Worm (Caenorhabditis elegans) whole organism, L4 larva: ENCODE data around the gene C02G6.2.

Experiments used
- D1046.2 ChIP-seq: fragments of 200-800 bp; sonication (Bioruptor generic); IDR thresholded peaks from 2 replicates; pipeline ENCODE4 v1.3.6; 2022; ENCODE audit warnings: missing genetic modification characterization, missing compliant biosample characterization
- F10B5.3 ChIP-seq: sonication (generic microtip); optimal IDR thresholded peaks from 2 replicates; lab custom pipeline; 2016; ENCODE audit warnings: mild to moderate bottlenecking, missing genetic modification characterization, missing compliant biosample characterization
- F49E8.2 ChIP-seq: sonication (generic microtip); optimal IDR thresholded peaks from 2 replicates; lab custom pipeline; 2016; ENCODE audit warnings: missing compliant biosample characterization, mild to moderate bottlenecking, missing genetic modification characterization, borderline replicate concordance
- T26A8.4 ChIP-seq: fragments of 200-800 bp; sonication (Bioruptor generic); IDR thresholded peaks from 2 replicates; pipeline ENCODE4 v1.3.6; 2022; ENCODE audit warnings: missing genetic modification characterization, missing compliant biosample characterization
- Y105C5A.15 ChIP-seq: fragments of 200-800 bp; sonication (Bioruptor generic); IDR thresholded peaks from 2 replicates; pipeline ENCODE4 v1.3.6; 2022; ENCODE audit warnings: missing genetic modification characterization, missing compliant biosample characterization
- Y48G9A.11 ChIP-seq: fragments of 200-800 bp; sonication (Bioruptor generic); IDR thresholded peaks from 2 replicates; pipeline ENCODE4 v1.3.6; 2022; ENCODE audit warnings: missing genetic modification reagents, missing genetic modification characterization, missing compliant biosample characterization
- Y75B8A.6 ChIP-seq: fragments of 200-800 bp; sonication (Bioruptor generic); IDR thresholded peaks from 2 replicates; pipeline ENCODE4 v1.3.6; 2022; ENCODE audit warnings: missing genetic modification reagents, missing genetic modification characterization, missing compliant biosample characterization
- ZK337.2 ChIP-seq: fragments of 200-800 bp; sonication (Bioruptor generic); IDR thresholded peaks from 2 replicates; pipeline ENCODE4 v1.3.6; 2022; ENCODE audit warnings: missing genetic modification reagents, missing genetic modification characterization, missing compliant biosample characterization
- aha-1 ChIP-seq: fragments of 150-350 bp; peaks from one replicate; lab custom pipeline; 2014; ENCODE audit warnings: missing biosample characterization, missing genetic modification characterization
- attf-4 ChIP-seq: sonication (generic microtip); optimal IDR thresholded peaks from 3 replicates; lab custom pipeline; 2017; ENCODE audit warnings: missing biosample characterization, missing genetic modification characterization
- ceh-20 ChIP-seq: fragments of 200-800 bp; sonication (Bioruptor generic); IDR thresholded peaks from 2 replicates; pipeline ENCODE4 v1.3.6; 2022; ENCODE audit warnings: missing genetic modification reagents, missing genetic modification characterization, missing compliant biosample characterization
- ceh-32 ChIP-seq: sonication (generic microtip); optimal IDR thresholded peaks from 2 replicates; lab custom pipeline; 2016; ENCODE audit warnings: mild to moderate bottlenecking, missing genetic modification characterization, missing compliant biosample characterization; ENCODE audit not compliant: poor library complexity
- cey-2 ChIP-seq: sonication (generic microtip); optimal IDR thresholded peaks from 3 replicates; lab custom pipeline; 2017; ENCODE audit warnings: missing genetic modification characterization, mild to moderate bottlenecking, missing compliant biosample characterization, antibody characterized with exemption, borderline replicate concordance; ENCODE audit not compliant: insufficient read depth
- daf-8 ChIP-seq: fragments of 200-800 bp; sonication (Bioruptor generic); IDR thresholded peaks from 2 replicates; pipeline ENCODE4 v1.3.6; 2022; ENCODE audit warnings: missing genetic modification characterization, missing compliant biosample characterization
- egl-27 ChIP-seq: sonication (generic microtip); optimal IDR thresholded peaks from 3 replicates; lab custom pipeline; 2017; ENCODE audit warnings: missing biosample characterization, missing genetic modification reagents, missing genetic modification characterization
- fkh-10 ChIP-seq: fragments of 150-350 bp; optimal IDR thresholded peaks from 2 replicates; lab custom pipeline; 2014; ENCODE audit warnings: missing biosample characterization, missing genetic modification reagents, missing genetic modification characterization
- fos-1 ChIP-seq: fragments of 150-350 bp; optimal IDR thresholded peaks from 2 replicates; lab custom pipeline; 2014; ENCODE audit warnings: missing biosample characterization, missing genetic modification characterization
- gei-8 ChIP-seq: fragments of 200-800 bp; sonication (Bioruptor generic); optimal IDR thresholded peaks from 2 replicates; lab custom pipeline; 2018; ENCODE audit warnings: mild to moderate bottlenecking, missing genetic modification characterization, missing compliant biosample characterization
- lin-15B ChIP-seq: fragments of 150-350 bp; sonication (generic microtip); optimal IDR thresholded peaks from 3 replicates; lab custom pipeline; 2014; ENCODE audit warnings: missing biosample characterization, missing genetic modification characterization
- lin-29 ChIP-seq: fragments of 200-800 bp; sonication (Bioruptor generic); IDR thresholded peaks from 2 replicates; pipeline ENCODE4 v1.3.6; 2022; ENCODE audit warnings: missing genetic modification reagents, missing genetic modification characterization, missing compliant biosample characterization
- lin-38 ChIP-seq: fragments of 200-800 bp; sonication (Bioruptor generic); IDR thresholded peaks from 2 replicates; pipeline ENCODE4 v1.3.6; 2022; ENCODE audit warnings: missing genetic modification reagents, missing genetic modification characterization, missing compliant biosample characterization
- lir-3 ChIP-seq: sonication (generic microtip); optimal IDR thresholded peaks from 2 replicates; lab custom pipeline; 2016; ENCODE audit warnings: mild to moderate bottlenecking, missing genetic modification characterization, missing compliant biosample characterization
- mdt-29 ChIP-seq: fragments of 200-800 bp; sonication (Bioruptor generic); IDR thresholded peaks from 2 replicates; pipeline ENCODE4 v1.3.6; 2022; ENCODE audit warnings: missing genetic modification reagents, missing genetic modification characterization, missing compliant biosample characterization
- mxl-3 ChIP-seq: fragments of 200-800 bp; sonication (Bioruptor generic); optimal IDR thresholded peaks from 2 replicates; lab custom pipeline; 2018; ENCODE audit warnings: mild to moderate bottlenecking, missing genetic modification characterization, missing compliant biosample characterization
- nhr-25 ChIP-seq: sonication (generic microtip); optimal IDR thresholded peaks from 2 replicates; lab custom pipeline; 2017; ENCODE audit warnings: missing genetic modification characterization, mild to moderate bottlenecking, missing compliant biosample characterization, antibody characterized with exemption, moderate library complexity, borderline replicate concordance; ENCODE audit not compliant: insufficient read depth
- nhr-41 ChIP-seq: fragments of 200-800 bp; sonication (Bioruptor generic); IDR thresholded peaks from 2 replicates; pipeline ENCODE4 v1.3.6; 2022; ENCODE audit warnings: missing genetic modification reagents, missing genetic modification characterization, missing compliant biosample characterization
- nhr-76 ChIP-seq: fragments of 150-350 bp; optimal IDR thresholded peaks from 2 replicates; lab custom pipeline; 2014; ENCODE audit warnings: missing biosample characterization, missing genetic modification characterization
- nhr-77 ChIP-seq: fragments of 150-350 bp; optimal IDR thresholded peaks from 2 replicates; lab custom pipeline; 2014; ENCODE audit warnings: missing biosample characterization, missing genetic modification characterization
- pqm-1 ChIP-seq: sonication (generic microtip); optimal IDR thresholded peaks from 2 replicates; lab custom pipeline; 2017; ENCODE audit warnings: missing biosample characterization, missing genetic modification characterization
- saeg-2 ChIP-seq: fragments of 200-800 bp; sonication (Bioruptor generic); IDR thresholded peaks from 2 replicates; pipeline ENCODE4 v1.3.6; 2022; ENCODE audit warnings: missing genetic modification reagents, missing genetic modification characterization, missing compliant biosample characterization
- snpc-1.2 ChIP-seq: fragments of 200-800 bp; sonication (Bioruptor generic); IDR thresholded peaks from 2 replicates; pipeline ENCODE4 v1.3.6; 2022; ENCODE audit warnings: missing genetic modification reagents, missing genetic modification characterization, missing compliant biosample characterization
- unc-130 ChIP-seq: sonication (generic microtip); optimal IDR thresholded peaks from 2 replicates; lab custom pipeline; 2016; ENCODE audit warnings: missing genetic modification reagents, missing genetic modification characterization, missing compliant biosample characterization
- unc-62 ChIP-seq, 3 experiments: fragments of 150-350 bp in 1 of 3; sonication (generic microtip); optimal IDR thresholded peaks in 2 of 3; peaks in 1 of 3; 1 replicate in 1 of 3; 2 replicates in 2 of 3; lab custom pipeline; 2014 to 2017; ENCODE audit warnings: missing biosample characterization in 3 of 3, missing genetic modification characterization in 3 of 3, missing genetic modification reagents in 3 of 3, missing genotype in 1 of 3
- zfp-2 ChIP-seq: sonication (generic microtip); optimal IDR thresholded peaks from 2 replicates; lab custom pipeline; 2016; ENCODE audit warnings: mild to moderate bottlenecking, missing genetic modification characterization, missing compliant biosample characterization
- ztf-7 ChIP-seq: fragments of 150-350 bp; optimal IDR thresholded peaks from 2 replicates; lab custom pipeline; 2014; ENCODE audit warnings: missing biosample characterization, missing genetic modification characterization

C02G6.2 gene

DNA sequence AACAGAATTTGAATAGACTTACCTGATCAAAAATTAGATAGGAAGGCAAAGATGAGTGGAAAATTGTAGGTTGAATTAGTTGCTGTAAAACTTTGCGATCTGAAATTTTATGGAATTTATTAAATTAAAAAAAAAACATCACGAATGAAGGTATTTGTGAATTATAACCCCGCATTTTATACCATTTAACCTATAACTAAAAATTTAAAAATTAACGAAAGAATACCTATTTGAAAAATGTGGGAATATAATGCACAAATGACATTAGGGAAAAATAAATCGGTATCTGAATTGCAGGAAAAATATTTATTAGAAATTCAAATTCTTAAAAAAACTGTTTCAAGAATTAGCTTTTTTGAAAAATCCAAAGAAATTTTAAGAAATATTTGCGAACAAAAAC, 2.6 kb upstream of the C02G6.2 start, which contains the start of gene F26F12.4:
Gene F26F12.4, minus strand, starts transcription at position 101 of the 400 bp plus-strand sequence.
- no peak for TF ChIP-seq attf-4 (tag; lab: Kevin White, UChicago)
- TF ChIP-seq daf-8 (GFP tag; lab: Robert Waterston, UW): no peak
- no peak for TF ChIP-seq Y75B8A.6 (GFP tag; lab: Robert Waterston, UW)
- no peak for TF ChIP-seq zfp-2
- no peak for TF ChIP-seq T26A8.4 (GFP tag; lab: Robert Waterston, UW)

DNA sequence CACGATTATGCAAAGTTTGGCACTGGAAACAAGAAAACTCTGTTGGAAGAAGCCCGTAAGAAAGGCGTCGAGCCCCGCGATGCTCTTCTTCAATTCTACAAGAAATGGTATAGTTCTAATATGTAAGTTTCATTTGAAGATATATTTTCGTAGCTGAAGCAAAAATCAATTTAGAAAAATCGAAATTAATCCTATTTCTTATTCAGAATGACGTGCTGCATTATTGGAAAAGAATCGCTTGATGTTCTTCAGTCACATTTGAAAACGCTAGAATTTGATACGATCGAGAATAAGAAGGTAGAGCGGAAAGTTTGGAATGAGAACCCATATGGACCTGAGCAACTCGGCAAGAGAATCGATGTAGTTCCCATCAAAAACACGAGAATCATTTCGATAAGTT, 5.1 kb downstream of the C02G6.2 start:
- TF ChIP-seq egl-27 (tag; lab: Kevin White, UChicago) (no peak), ZK337.2 (GFP tag; lab: Robert Waterston, UW) (no peak), ceh-20 (GFP tag; lab: Robert Waterston, UW) (no peak), unc-130 (GFP tag; lab: Kevin White, UChicago) (no peak), pqm-1 (tag; lab: Kevin White, UChicago) (no peak), cey-2 (no peak), lin-15B (tag; lab: Kevin White, UChicago) (no peak), ceh-32 (tag; lab: Kevin White, UChicago) (no peak), ztf-7 (tag; lab: Kevin White, UChicago) (no peak), nhr-41 (GFP tag; lab: Robert Waterston, UW) (no peak), aha-1 (tag; lab: Kevin White, UChicago) (peak; percentile 27), unc-62 (GFP tag; optimal IDR thresholded peaks at IDR 0.05 in 1 of 2; lab: Kevin White, UChicago) (peak in 1 of 2 experiments; percentile 90), unc-62 (tag; optimal IDR thresholded peaks at IDR 0.05; lab: Kevin White, UChicago) (no peak)

DNA sequence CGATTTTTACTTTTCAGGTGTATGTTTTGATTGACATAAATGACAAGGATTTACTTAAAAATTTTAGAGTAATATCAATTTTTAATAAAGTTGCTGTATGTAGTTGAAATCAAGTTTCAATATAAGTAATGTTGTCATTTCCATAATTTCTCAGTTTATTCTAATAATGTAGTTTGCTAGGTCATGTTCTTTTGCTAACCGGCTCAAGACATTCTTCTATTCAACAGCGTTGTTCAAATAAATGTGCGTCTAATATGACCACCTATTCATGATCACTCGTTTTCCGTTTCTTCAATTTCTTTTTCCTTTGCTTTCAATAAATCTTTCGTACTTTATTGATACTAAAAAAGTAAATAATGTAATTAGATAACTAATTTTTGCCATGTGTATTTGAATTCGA, 8.2 kb downstream of the C02G6.2 start, which contains the start of gene C02G6.3:
Gene C02G6.3, plus strand, starts transcription at position 301 of the 400 bp plus-strand sequence.
- TF ChIP-seq saeg-2 (no peak), cey-2 (no peak), lin-38 (no peak), aha-1 (tag; lab: Kevin White, UChicago) (no peak)

DNA sequence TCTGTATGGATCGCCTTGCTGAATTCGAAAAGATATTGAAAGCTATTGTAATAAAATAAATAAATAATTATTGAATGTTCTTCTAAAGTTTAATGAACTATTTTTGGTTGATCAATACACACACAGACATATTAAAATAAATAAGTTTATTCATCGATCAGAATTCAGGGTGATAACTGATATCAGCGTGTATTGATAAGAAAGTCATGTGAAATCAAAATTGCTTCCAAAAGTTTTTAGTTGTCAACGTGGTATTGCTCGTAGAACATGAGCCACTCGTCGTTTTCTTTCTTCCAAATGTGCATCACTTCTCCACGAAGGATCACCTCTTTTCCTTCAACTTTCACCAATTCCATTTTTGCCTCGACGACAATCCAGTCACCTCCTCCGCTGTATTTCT, 10.6 kb downstream of the C02G6.2 start:
- peak; percentile 2 for TF ChIP-seq pqm-1 (tag; lab: Kevin White, UChicago)
- no peak for TF ChIP-seq Y48G9A.11 (GFP tag; lab: Robert Waterston, UW)
- TF ChIP-seq lir-3 (tag; lab: Kevin White, UChicago): no peak
- no peak for TF ChIP-seq attf-4 (tag; lab: Kevin White, UChicago)
- no peak for TF ChIP-seq mdt-29 (GFP tag; lab: Robert Waterston, UW)

DNA sequence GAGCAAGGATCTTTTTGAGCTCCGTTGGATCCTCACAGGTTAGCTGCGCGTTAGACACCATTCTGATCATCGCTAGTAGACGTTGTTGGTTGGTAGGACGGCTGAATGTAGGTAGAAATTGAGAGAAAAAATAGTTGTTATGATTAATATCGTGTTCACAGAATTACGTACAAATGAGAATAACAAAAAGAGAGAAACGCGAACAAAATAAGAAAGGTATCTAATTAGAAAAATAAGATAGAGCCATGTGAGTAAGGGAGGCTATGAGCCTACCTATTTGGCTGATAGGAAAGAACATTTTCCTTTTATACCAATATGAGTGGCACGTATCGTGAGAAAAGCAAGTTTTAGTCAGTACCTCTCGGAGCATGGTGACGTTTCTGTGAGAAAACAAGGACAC, 11.9 kb downstream of the C02G6.2 start, which contains the start of gene C04E6.8:
Gene C04E6.8, minus strand, starts transcription at position 101 of the 400 bp plus-strand sequence.
- TF ChIP-seq nhr-76 (tag; lab: Kevin White, UChicago): no peak
- no peak for TF ChIP-seq nhr-41 (GFP tag; lab: Robert Waterston, UW)
- TF ChIP-seq, all 104 proteins: peak for 0

DNA sequence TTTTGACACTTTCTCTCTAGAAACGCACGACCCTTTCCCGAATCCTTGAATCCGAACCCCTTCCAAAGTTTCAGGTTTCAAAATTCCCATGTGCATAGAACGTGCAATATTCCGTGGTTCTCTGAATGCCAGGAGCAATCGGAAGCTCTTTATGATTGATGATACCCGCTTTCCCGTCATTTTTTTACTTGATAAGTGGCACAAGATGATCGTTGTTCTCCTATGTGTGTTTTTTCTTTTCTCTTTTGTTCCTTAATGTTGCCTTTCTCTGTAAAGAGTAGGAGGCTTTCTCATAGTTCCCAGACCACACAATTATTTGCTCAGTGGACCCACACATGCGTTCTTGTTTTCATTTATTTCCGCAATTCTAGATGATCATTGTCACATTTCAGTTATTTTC, 17.0 kb downstream of the C02G6.2 start:
- TF ChIP-seq nhr-25 (tag; lab: Kevin White, UChicago) (no peak), ceh-20 (GFP tag; lab: Robert Waterston, UW) (peak; percentile 45; the same call in 1 of the 2 replicates), F10B5.3 (no peak), lin-15B (tag; lab: Kevin White, UChicago) (no peak), D1046.2 (no peak), mdt-29 (GFP tag; lab: Robert Waterston, UW) (no peak), F49E8.2 (tag; lab: Kevin White, UChicago) (no peak), snpc-1.2 (GFP tag; lab: Robert Waterston, UW) (no peak), Y105C5A.15 (no peak), nhr-76 (tag; lab: Kevin White, UChicago) (no peak), lin-29 (GFP tag; lab: Robert Waterston, UW) (no peak), nhr-77 (no peak), fkh-10 (no peak), fos-1 (tag; lab: Kevin White, UChicago) (no peak), unc-62 (GFP tag; optimal IDR thresholded peaks at IDR 0.05 in 1 of 2; lab: Kevin White, UChicago) (peak in 1 of 2 experiments; percentile 25), unc-62 (tag; optimal IDR thresholded peaks at IDR 0.05; lab: Kevin White, UChicago) (no peak), mxl-3 (GFP tag; lab: Kevin White, UChicago) (no peak), gei-8 (GFP tag; lab: Kevin White, UChicago) (no peak)
